Worm (Caenorhabditis elegans) whole organism, mixed stage, embryonic: ENCODE data around the gene ins-4.
"Not testable (repeated sequence)": the region's sequence is repeated elsewhere in the genome, so short reads cannot be mapped to it uniquely, and the experiment has no call there.

Experiments
- M03D4.4 ChIP-seq: sonication (generic microtip); optimal IDR thresholded peaks from 2 replicates; lab custom pipeline; 2017; ENCODE audit warnings: mild to moderate bottlenecking, missing genetic modification characterization, missing compliant biosample characterization
- bed-3 ChIP-seq: fragments of 200-800 bp; sonication (Bioruptor generic); optimal IDR thresholded peaks from 3 replicates; lab custom pipeline; 2018; ENCODE audit warnings: mild to moderate bottlenecking, missing genetic modification characterization, moderate library complexity, missing compliant biosample characterization
- blmp-1 ChIP-seq: fragments of 150-350 bp; optimal IDR thresholded peaks from 2 replicates; lab custom pipeline; 2014; ENCODE audit warnings: missing biosample characterization, missing genetic modification characterization
- ceh-43 ChIP-seq: fragments of 200-800 bp; sonication (Bioruptor generic); optimal IDR thresholded peaks from 2 replicates; lab custom pipeline; 2018; ENCODE audit warnings: mild to moderate bottlenecking, missing genetic modification characterization, moderate library complexity, missing compliant biosample characterization
- ces-1 ChIP-seq: fragments of 150-350 bp; optimal IDR thresholded peaks from 2 replicates; lab custom pipeline; 2014; ENCODE audit warnings: missing biosample characterization, missing genetic modification reagents, missing genetic modification characterization
- flh-1 ChIP-seq: fragments of 200-800 bp; sonication (Bioruptor generic); optimal IDR thresholded peaks from 2 replicates; lab custom pipeline; 2018; ENCODE audit warnings: mild to moderate bottlenecking, missing genetic modification characterization, moderate library complexity, missing compliant biosample characterization
- ham-2 ChIP-seq: fragments of 200-800 bp; sonication (Bioruptor generic); optimal IDR thresholded peaks from 2 replicates; lab custom pipeline; 2018; ENCODE audit warnings: mild to moderate bottlenecking, missing genetic modification characterization, missing compliant biosample characterization
- hlh-1 ChIP-seq: fragments of 150-350 bp; optimal IDR thresholded peaks from 2 replicates; lab custom pipeline; 2014; ENCODE audit warnings: missing biosample characterization, missing genetic modification reagents, missing genetic modification characterization
- lin-13 ChIP-seq: fragments of 150-350 bp; optimal IDR thresholded peaks from 2 replicates; lab custom pipeline; 2014; ENCODE audit warnings: missing biosample characterization, missing genetic modification characterization
- lin-32 ChIP-seq: fragments of 200-800 bp; sonication (Bioruptor generic); optimal IDR thresholded peaks from 2 replicates; lab custom pipeline; 2018; ENCODE audit warnings: mild to moderate bottlenecking, missing genetic modification characterization, missing compliant biosample characterization
- lsy-2 ChIP-seq: fragments of 150-350 bp; optimal IDR thresholded peaks from 2 replicates; lab custom pipeline; 2014; ENCODE audit warnings: missing biosample characterization, missing genetic modification characterization
- mab-5 ChIP-seq: fragments of 150-350 bp; optimal IDR thresholded peaks from 2 replicates; lab custom pipeline; 2014; ENCODE audit warnings: missing biosample characterization, missing genetic modification characterization
- mls-2 ChIP-seq: sonication (generic microtip); optimal IDR thresholded peaks from 2 replicates; lab custom pipeline; 2016; ENCODE audit warnings: mild to moderate bottlenecking, missing genetic modification characterization, moderate library complexity, missing compliant biosample characterization
- nhr-12 ChIP-seq: fragments of 150-350 bp; optimal IDR thresholded peaks from 2 replicates; lab custom pipeline; 2014; ENCODE audit warnings: missing biosample characterization, missing genetic modification characterization
- nhr-237 ChIP-seq: fragments of 150-350 bp; optimal IDR thresholded peaks from 2 replicates; lab custom pipeline; 2014; ENCODE audit warnings: missing biosample characterization, missing genetic modification characterization
- nhr-28 ChIP-seq: fragments of 150-350 bp; optimal IDR thresholded peaks from 2 replicates; lab custom pipeline; 2014; ENCODE audit warnings: missing biosample characterization, missing genetic modification characterization
- nhr-76 ChIP-seq: sonication (generic microtip); optimal IDR thresholded peaks from 2 replicates; lab custom pipeline; 2017; ENCODE audit warnings: missing biosample characterization, missing genetic modification characterization
- pha-4 ChIP-seq: fragments of 150-350 bp; optimal IDR thresholded peaks from 2 replicates; lab custom pipeline; 2018; ENCODE audit warnings: missing biosample characterization, missing genetic modification reagents, missing genetic modification characterization
- sem-2 ChIP-seq: fragments of 200-800 bp; sonication (Bioruptor generic); optimal IDR thresholded peaks from 2 replicates; lab custom pipeline; 2018; ENCODE audit warnings: mild to moderate bottlenecking, missing genetic modification characterization, missing compliant biosample characterization
- sptf-1 ChIP-seq: sonication (generic microtip); optimal IDR thresholded peaks from 2 replicates; lab custom pipeline; 2017; ENCODE audit warnings: mild to moderate bottlenecking, missing genetic modification characterization, moderate library complexity, missing compliant biosample characterization
- tbx-8 ChIP-seq: fragments of 200-800 bp; sonication (Bioruptor generic); optimal IDR thresholded peaks from 2 replicates; lab custom pipeline; 2018; ENCODE audit warnings: mild to moderate bottlenecking, missing genetic modification characterization, moderate library complexity, missing compliant biosample characterization
- unc-39 ChIP-seq: fragments of 150-350 bp; optimal IDR thresholded peaks from 2 replicates; lab custom pipeline; 2014; ENCODE audit warnings: missing biosample characterization, missing genetic modification characterization
- unc-62 ChIP-seq: fragments of 150-350 bp; optimal IDR thresholded peaks from 2 replicates; lab custom pipeline; 2014; ENCODE audit warnings: missing biosample characterization, missing genetic modification reagents, missing genetic modification characterization
- zip-8 ChIP-seq: fragments of 150-350 bp; optimal IDR thresholded peaks from 2 replicates; lab custom pipeline; 2014; ENCODE audit warnings: missing biosample characterization, missing genetic modification characterization
- ztf-11 ChIP-seq: fragments of 150-350 bp; optimal IDR thresholded peaks from 2 replicates; lab custom pipeline; 2014; ENCODE audit warnings: missing biosample characterization, missing genetic modification characterization

The ins-4 gene

DNA sequence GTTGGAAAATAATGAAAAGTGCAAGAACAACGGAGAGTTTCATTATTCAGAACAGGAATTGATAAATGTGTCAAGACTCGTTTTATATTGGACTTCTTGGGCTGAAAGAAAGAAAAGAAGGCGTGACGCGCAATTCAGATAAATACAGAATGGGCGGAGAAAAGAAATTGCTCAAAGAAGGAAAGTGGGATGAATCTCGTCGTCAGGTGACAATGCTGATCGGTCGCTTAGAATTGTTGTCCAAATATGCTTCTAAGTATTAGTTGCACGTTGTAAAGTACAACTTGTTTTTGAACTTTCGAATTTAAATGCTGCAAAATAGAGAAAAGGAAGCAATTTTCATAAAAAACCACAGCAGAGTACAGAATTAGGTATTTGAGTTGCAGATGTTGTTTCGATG is 5.5 kb upstream of the ins-4 start, which contains the start of gene ins-3:
Gene ins-3, minus strand, starts transcription at position 101 of the 400 bp plus-strand sequence.
- TF ChIP-seq nhr-28 (tag; lab: Kevin White, UChicago) (no peak), pha-4 (tag; lab: Kevin White, UChicago) (no peak), nhr-76 (no peak), hlh-1 (tag; lab: Kevin White, UChicago) (no peak), sptf-1 (tag; lab: Kevin White, UChicago) (no peak), bed-3 (GFP tag; lab: Kevin White, UChicago) (no peak), blmp-1 (tag; lab: Kevin White, UChicago) (no peak), mab-5 (tag; lab: Kevin White, UChicago) (no peak), ztf-11 (no peak), flh-1 (GFP tag; lab: Kevin White, UChicago) (no peak)

DNA sequence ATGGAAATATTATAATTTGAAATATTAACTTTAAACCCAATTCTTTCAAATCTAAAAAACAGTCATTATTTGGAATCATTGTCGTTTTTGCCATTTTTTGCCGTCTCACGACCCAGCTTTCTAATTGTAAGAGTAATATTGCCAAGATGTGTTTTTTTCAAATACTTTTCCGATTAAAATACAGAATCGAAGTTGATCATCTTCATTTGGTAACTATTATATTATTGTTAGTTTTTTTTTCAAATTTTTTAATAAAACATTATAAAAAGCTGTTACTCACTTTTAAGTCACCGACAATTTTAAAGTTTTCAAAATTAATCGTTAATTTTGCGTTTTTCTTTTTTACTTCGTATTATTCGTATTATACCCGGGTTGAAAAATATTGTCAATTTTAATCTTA is 1.1 kb downstream of the ins-4 start, which contains the start of gene ins-5:
Gene ins-5, plus strand, starts transcription at position 301 of the 400 bp plus-strand sequence.
- TF ChIP-seq nhr-76 (no peak), lin-13 (tag; lab: Kevin White, UChicago) (no peak), M03D4.4 (tag; lab: Kevin White, UChicago) (no peak)

DNA sequence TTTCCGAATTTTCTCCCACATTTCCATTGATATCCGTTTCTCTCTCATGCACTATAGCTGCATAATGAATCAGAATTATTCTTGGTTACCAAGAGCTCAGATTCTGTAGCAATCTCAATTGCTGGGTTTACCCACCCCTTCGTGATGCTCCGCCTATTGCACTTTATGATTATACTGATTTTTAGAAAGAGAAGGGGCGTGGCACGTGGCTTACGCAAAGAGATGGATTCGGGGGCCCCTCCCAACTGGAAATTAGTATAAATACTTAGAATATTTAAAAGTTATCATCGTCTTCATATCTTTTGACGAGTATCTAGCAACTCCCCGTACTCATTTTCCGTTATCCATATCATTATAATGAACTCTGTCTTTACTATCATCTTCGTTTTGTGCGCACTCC is 4.0 kb downstream of the ins-4 start, which contains the start of gene ins-6:
Gene ins-6, plus strand, starts transcription at position 301 of the 400 bp plus-strand sequence.
- no peak for TF ChIP-seq ceh-43
- no peak for TF ChIP-seq zip-8 (tag; lab: Kevin White, UChicago)
- TF ChIP-seq ces-1 (GFP tag; lab: Kevin White, UChicago), result no peak
- TF ChIP-seq mab-5 (tag; lab: Kevin White, UChicago), result no peak
- TF ChIP-seq sem-2 (GFP tag; lab: Kevin White, UChicago), result no peak
- TF ChIP-seq nhr-12, result no peak
- no peak for TF ChIP-seq lsy-2 (tag; lab: Kevin White, UChicago)
- no peak for TF ChIP-seq lin-32 (GFP tag; lab: Kevin White, UChicago)
- TF ChIP-seq sptf-1 (tag; lab: Kevin White, UChicago), result no peak
- TF ChIP-seq tbx-8 (GFP tag; lab: Kevin White, UChicago), result no peak
- no peak for TF ChIP-seq bed-3 (GFP tag; lab: Kevin White, UChicago)
- TF ChIP-seq mls-2 (tag; lab: Kevin White, UChicago), result no peak
- no peak for TF ChIP-seq unc-39 (tag; lab: Kevin White, UChicago)

DNA sequence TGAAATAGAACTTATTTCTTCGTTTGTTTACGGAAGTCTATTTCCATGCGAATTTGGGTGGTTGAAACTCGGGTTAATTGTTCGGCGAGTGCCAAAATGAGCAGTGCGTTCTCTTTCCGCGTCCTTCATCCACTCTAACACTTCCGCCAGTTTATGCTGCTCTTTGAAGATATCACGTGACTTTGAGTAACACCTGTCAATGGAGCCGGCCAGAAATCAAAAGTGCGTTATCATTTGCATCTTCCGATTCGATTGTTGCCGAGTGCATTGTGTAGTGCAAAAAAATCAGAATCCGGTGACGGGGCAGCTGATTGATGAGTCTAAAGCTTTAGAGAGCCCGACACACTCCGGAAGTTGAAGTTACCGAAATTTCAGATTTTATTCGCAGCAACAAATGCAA is 4.8 kb downstream of the ins-4 start:
- TF ChIP-seq mab-5 (tag; lab: Kevin White, UChicago) (no peak), hlh-1 (tag; lab: Kevin White, UChicago) (peak; percentile 51), unc-62 (peak; percentile 58), M03D4.4 (tag; lab: Kevin White, UChicago) (no peak)

DNA sequence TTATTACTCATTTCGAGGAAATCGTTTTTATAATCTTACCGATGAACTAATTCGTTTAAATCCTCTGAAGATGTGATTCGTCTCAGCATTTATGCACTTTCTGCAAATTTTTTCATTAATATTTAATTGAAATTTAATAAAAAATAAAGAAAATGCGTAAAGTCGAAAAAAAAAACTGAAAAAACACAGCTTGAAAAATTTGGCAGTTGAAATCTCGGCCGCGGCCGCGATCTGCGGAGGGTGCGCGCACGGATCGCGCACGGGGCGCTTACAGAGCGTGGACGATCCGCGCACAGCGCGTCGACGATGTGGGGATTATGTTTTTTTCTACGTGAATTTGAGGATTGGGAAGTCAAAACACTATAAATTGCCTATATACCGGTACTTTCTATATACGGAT is 12.7 kb downstream of the ins-4 start, which contains the start of gene ZK84.4:
Gene ZK84.4, minus strand, starts transcription at position 101 of the 400 bp plus-strand sequence.
- TF ChIP-seq ztf-11; ces-1 (GFP tag; lab: Kevin White, UChicago); sptf-1 (tag; lab: Kevin White, UChicago): not testable (repeated sequence)

DNA sequence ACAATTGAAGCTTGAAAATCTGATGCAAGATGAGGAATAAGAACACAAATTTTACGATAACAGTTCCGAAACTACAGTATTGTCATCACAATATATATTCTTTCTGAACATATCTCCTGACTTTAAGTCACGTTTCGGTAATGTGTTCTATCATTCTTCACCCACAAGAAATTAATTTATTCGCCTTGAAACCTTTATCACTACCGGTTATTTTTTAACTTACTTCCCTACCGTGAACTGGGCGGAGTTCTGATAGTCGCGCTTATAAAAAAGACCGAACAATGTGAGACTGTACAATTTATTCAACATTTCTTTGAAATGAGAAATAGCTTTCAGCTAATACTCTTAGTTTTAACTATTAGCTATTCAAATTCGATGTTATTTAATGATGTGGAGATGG is 14.4 kb downstream of the ins-4 start, which contains the start of gene ins-20:
Gene ins-20, plus strand, starts transcription at position 301 of the 400 bp plus-strand sequence.
- TF ChIP-seq zip-8 (tag; lab: Kevin White, UChicago) (no peak), hlh-1 (tag; lab: Kevin White, UChicago) (no peak), M03D4.4 (tag; lab: Kevin White, UChicago) (no peak)
- TF ChIP-seq, all 35 proteins: peak for 0

DNA sequence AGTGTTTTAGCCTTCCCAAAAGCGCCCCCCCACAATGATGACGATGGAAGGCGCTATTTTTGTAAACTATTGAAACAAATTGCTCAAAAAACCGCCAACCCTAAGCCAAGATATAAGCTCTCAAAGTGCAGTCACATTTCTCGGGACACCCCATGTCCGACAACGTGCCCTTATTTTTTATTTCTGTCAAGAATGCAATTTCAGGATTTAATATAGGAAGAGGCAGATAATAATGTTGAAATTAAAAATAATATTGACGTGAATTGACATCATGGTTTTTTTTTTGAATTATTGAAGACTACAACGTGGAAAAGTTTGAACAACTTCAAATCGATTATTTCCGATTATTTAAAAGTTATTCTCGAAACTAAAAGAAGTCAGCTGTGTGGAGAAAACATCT is 17.9 kb downstream of the ins-4 start, which contains the start of gene ZK84.2:
Gene ZK84.2, plus strand, starts transcription at position 301 of the 400 bp plus-strand sequence.
- not testable (repeated sequence) for TF ChIP-seq ham-2; flh-1 (GFP tag; lab: Kevin White, UChicago); tbx-8 (GFP tag; lab: Kevin White, UChicago)

DNA sequence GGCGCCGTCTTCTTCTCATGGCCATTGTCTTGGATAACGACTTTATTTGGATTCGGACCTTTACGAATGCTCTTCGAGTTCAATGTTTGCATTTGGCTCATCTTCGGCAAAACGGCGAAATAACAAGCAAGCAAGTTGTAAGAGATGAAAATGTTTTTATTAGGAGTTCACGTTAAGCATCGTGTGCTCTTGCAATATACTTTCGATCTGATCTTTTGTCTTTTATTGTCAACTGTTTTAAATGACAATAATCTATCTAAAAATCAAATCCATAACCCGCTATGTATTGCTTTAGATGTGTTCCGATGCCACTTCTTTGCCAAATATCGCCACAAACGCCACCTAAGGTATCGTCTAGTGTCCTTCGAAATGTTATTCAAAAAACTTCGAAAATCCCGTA is 20.2 kb downstream of the ins-4 start, which contains the start of gene ZK84.5:
Gene ZK84.5, minus strand, starts transcription at position 101 of the 400 bp plus-strand sequence.
- TF ChIP-seq nhr-76, result no peak
- no peak for TF ChIP-seq lin-13 (tag; lab: Kevin White, UChicago)
- TF ChIP-seq nhr-237 (tag; lab: Kevin White, UChicago), result no peak
- TF ChIP-seq ces-1 (GFP tag; lab: Kevin White, UChicago), result no peak
- TF ChIP-seq bed-3 (GFP tag; lab: Kevin White, UChicago), result no peak
- no peak for TF ChIP-seq flh-1 (GFP tag; lab: Kevin White, UChicago)
- TF ChIP-seq, all 35 proteins: peak for 0
